Worm (Caenorhabditis elegans) whole organism, L4 larva: ENCODE results near the gene dhs-14.

Experiments
- D1046.2 ChIP-seq: fragments of 200-800 bp; sonication (Bioruptor generic); IDR thresholded peaks from 2 replicates; pipeline ENCODE4 v1.3.6; 2022; ENCODE audit warnings: missing genetic modification characterization, missing compliant biosample characterization
- F10B5.3 ChIP-seq: sonication (generic microtip); optimal IDR thresholded peaks from 2 replicates; lab custom pipeline; 2016; ENCODE audit warnings: mild to moderate bottlenecking, missing genetic modification characterization, missing compliant biosample characterization
- F37D6.2 ChIP-seq: sonication (generic microtip); optimal IDR thresholded peaks from 2 replicates; lab custom pipeline; 2016; ENCODE audit warnings: mild to moderate bottlenecking, missing genetic modification characterization, missing compliant biosample characterization
- R02D3.7 ChIP-seq: fragments of 150-350 bp; sonication (generic microtip); optimal IDR thresholded peaks from 3 replicates; lab custom pipeline; 2014; ENCODE audit warnings: missing biosample characterization, missing genetic modification characterization
- Y105C5A.15 ChIP-seq: fragments of 200-800 bp; sonication (Bioruptor generic); IDR thresholded peaks from 2 replicates; pipeline ENCODE4 v1.3.6; 2022; ENCODE audit warnings: missing genetic modification characterization, missing compliant biosample characterization
- Y48G9A.11 ChIP-seq: fragments of 200-800 bp; sonication (Bioruptor generic); IDR thresholded peaks from 2 replicates; pipeline ENCODE4 v1.3.6; 2022; ENCODE audit warnings: missing genetic modification reagents, missing genetic modification characterization, missing compliant biosample characterization
- Y75B8A.6 ChIP-seq: fragments of 200-800 bp; sonication (Bioruptor generic); IDR thresholded peaks from 2 replicates; pipeline ENCODE4 v1.3.6; 2022; ENCODE audit warnings: missing genetic modification reagents, missing genetic modification characterization, missing compliant biosample characterization
- ZK546.5 ChIP-seq, 2 experiments: sonication (generic microtip); optimal IDR thresholded peaks; 2 replicates each; lab custom pipeline; 2017; ENCODE audit warnings: missing biosample characterization in 2 of 2, missing genetic modification characterization in 2 of 2
- aha-1 ChIP-seq: fragments of 150-350 bp; peaks from one replicate; lab custom pipeline; 2014; ENCODE audit warnings: missing biosample characterization, missing genetic modification characterization
- ama-1 ChIP-seq: fragments of 150-350 bp; optimal IDR thresholded peaks from 2 replicates; lab custom pipeline; 2014; ENCODE audit warnings: inconsistent platforms, mixed read lengths
- ceh-28 ChIP-seq: fragments of 150-350 bp; optimal IDR thresholded peaks from 2 replicates; lab custom pipeline; 2014; ENCODE audit warnings: missing biosample characterization, missing genetic modification reagents, missing genetic modification characterization
- ceh-82 ChIP-seq: sonication (generic microtip); optimal IDR thresholded peaks from 2 replicates; lab custom pipeline; 2017; ENCODE audit warnings: missing biosample characterization, missing genetic modification characterization
- ces-1 ChIP-seq: fragments of 150-350 bp; sonication (generic microtip); optimal IDR thresholded peaks from 4 replicates; lab custom pipeline; 2014; ENCODE audit warnings: missing biosample characterization, missing genetic modification reagents, missing genetic modification characterization
- daf-16 ChIP-seq, 3 experiments: sonication (generic microtip); optimal IDR thresholded peaks; 2 replicates each; lab custom pipeline; 2016 to 2017; ENCODE audit warnings: missing genetic modification characterization in 3 of 3, missing genetic modification reagents in 3 of 3, mild to moderate bottlenecking in 2 of 3, missing compliant biosample characterization in 2 of 3, missing biosample characterization in 1 of 3, moderate library complexity in 1 of 3
- daf-19 ChIP-seq: fragments of 200-800 bp; sonication (Bioruptor generic); conservative IDR thresholded peaks from 2 replicates; pipeline ENCODE4 v1.3.6; 2022; ENCODE audit warnings: missing genetic modification characterization, missing compliant biosample characterization
- dmd-6 ChIP-seq: fragments of 200-800 bp; sonication (Bioruptor generic); IDR thresholded peaks from 2 replicates; pipeline ENCODE4 v1.3.6; 2022; ENCODE audit warnings: missing genetic modification reagents, missing genetic modification characterization, missing compliant biosample characterization
- dmd-8 ChIP-seq: fragments of 200-800 bp; sonication (Bioruptor generic); IDR thresholded peaks from 2 replicates; pipeline ENCODE4 v1.3.6; 2022; ENCODE audit warnings: missing genetic modification characterization, missing compliant biosample characterization
- dmd-9 ChIP-seq: fragments of 200-800 bp; sonication (Bioruptor generic); IDR thresholded peaks from 2 replicates; pipeline ENCODE4 v1.3.6; 2022; ENCODE audit warnings: missing genetic modification reagents, missing genetic modification characterization, missing compliant biosample characterization
- dve-1 ChIP-seq: sonication (generic microtip); optimal IDR thresholded peaks from 2 replicates; lab custom pipeline; 2017; ENCODE audit warnings: antibody characterized with exemption, mild to moderate bottlenecking, missing genetic modification characterization, missing compliant biosample characterization; ENCODE audit not compliant: insufficient read depth
- egl-27 ChIP-seq: sonication (generic microtip); optimal IDR thresholded peaks from 3 replicates; lab custom pipeline; 2017; ENCODE audit warnings: missing biosample characterization, missing genetic modification reagents, missing genetic modification characterization
- fos-1 ChIP-seq: fragments of 150-350 bp; optimal IDR thresholded peaks from 2 replicates; lab custom pipeline; 2014; ENCODE audit warnings: missing biosample characterization, missing genetic modification characterization
- hif-1 ChIP-seq, 2 experiments: sonication (generic microtip); optimal IDR thresholded peaks; 2 replicates each; lab custom pipeline; 2016 to 2017; ENCODE audit warnings: missing compliant biosample characterization in 2 of 2, missing genetic modification characterization in 2 of 2, missing genetic modification reagents in 2 of 2, missing genotype in 2 of 2, mild to moderate bottlenecking in 1 of 2
- hlh-11 ChIP-seq: fragments of 200-800 bp; sonication (Bioruptor generic); optimal IDR thresholded peaks from 2 replicates; lab custom pipeline; 2018; ENCODE audit warnings: mild to moderate bottlenecking, missing genetic modification characterization, missing compliant biosample characterization
- hlh-30 ChIP-seq: sonication (generic microtip); optimal IDR thresholded peaks from 2 replicates; lab custom pipeline; 2017; ENCODE audit warnings: antibody characterized with exemption, mild to moderate bottlenecking, missing genetic modification characterization, missing compliant biosample characterization; ENCODE audit not compliant: insufficient read depth
- lin-1 ChIP-seq: fragments of 200-800 bp; sonication (Bioruptor generic); IDR thresholded peaks from 2 replicates; pipeline ENCODE4 v1.3.6; 2022; ENCODE audit warnings: missing genetic modification reagents, missing genetic modification characterization, missing compliant biosample characterization
- lin-13 ChIP-seq: fragments of 150-350 bp; optimal IDR thresholded peaks from 2 replicates; lab custom pipeline; 2014; ENCODE audit warnings: missing biosample characterization, missing genetic modification reagents, missing genetic modification characterization
- lin-38 ChIP-seq: fragments of 200-800 bp; sonication (Bioruptor generic); IDR thresholded peaks from 2 replicates; pipeline ENCODE4 v1.3.6; 2022; ENCODE audit warnings: missing genetic modification reagents, missing genetic modification characterization, missing compliant biosample characterization
- lir-3 ChIP-seq: sonication (generic microtip); optimal IDR thresholded peaks from 2 replicates; lab custom pipeline; 2016; ENCODE audit warnings: mild to moderate bottlenecking, missing genetic modification characterization, missing compliant biosample characterization
- madf-5 ChIP-seq, 2 experiments: fragments of 200-800 bp; sonication (Bioruptor generic); IDR thresholded peaks; 2 replicates each; pipeline ENCODE4 v1.3.6; 2022; ENCODE audit warnings: missing compliant biosample characterization in 2 of 2, missing genetic modification characterization in 2 of 2
- madf-9 ChIP-seq: fragments of 200-800 bp; sonication (Bioruptor generic); conservative IDR thresholded peaks from 2 replicates; pipeline ENCODE4 v1.3.6; 2022; ENCODE audit warnings: missing genetic modification reagents, missing genetic modification characterization, missing compliant biosample characterization
- mes-2 ChIP-seq: sonication (generic microtip); optimal IDR thresholded peaks from 2 replicates; lab custom pipeline; 2016; ENCODE audit warnings: missing genotype, mild to moderate bottlenecking, missing genetic modification characterization, missing compliant biosample characterization; ENCODE audit not compliant: poor library complexity, severe bottlenecking
- nhr-10 ChIP-seq: fragments of 150-350 bp; optimal IDR thresholded peaks from 2 replicates; lab custom pipeline; 2014; ENCODE audit warnings: missing biosample characterization, missing genetic modification characterization
- nhr-11 ChIP-seq: fragments of 150-350 bp; optimal IDR thresholded peaks from 2 replicates; lab custom pipeline; 2014; ENCODE audit warnings: missing biosample characterization, missing genetic modification characterization
- nhr-237 ChIP-seq: sonication (generic microtip); optimal IDR thresholded peaks from 2 replicates; lab custom pipeline; 2017; ENCODE audit warnings: missing biosample characterization, missing genetic modification characterization
- nhr-48 ChIP-seq: sonication (generic microtip); optimal IDR thresholded peaks from 2 replicates; lab custom pipeline; 2016; ENCODE audit warnings: mild to moderate bottlenecking, missing genetic modification characterization, missing compliant biosample characterization
- nhr-6 ChIP-seq: fragments of 150-350 bp; optimal IDR thresholded peaks from 2 replicates; lab custom pipeline; 2014; ENCODE audit warnings: missing biosample characterization, missing genetic modification characterization
- nhr-76 ChIP-seq: fragments of 150-350 bp; optimal IDR thresholded peaks from 2 replicates; lab custom pipeline; 2014; ENCODE audit warnings: missing biosample characterization, missing genetic modification characterization
- nhr-77 ChIP-seq: fragments of 150-350 bp; optimal IDR thresholded peaks from 2 replicates; lab custom pipeline; 2014; ENCODE audit warnings: missing biosample characterization, missing genetic modification characterization
- php-3 ChIP-seq: fragments of 200-800 bp; sonication (Bioruptor generic); IDR thresholded peaks from 2 replicates; pipeline ENCODE4 v1.3.6; 2022; ENCODE audit warnings: missing genetic modification reagents, missing genetic modification characterization, missing compliant biosample characterization
- pqm-1 ChIP-seq: sonication (generic microtip); optimal IDR thresholded peaks from 2 replicates; lab custom pipeline; 2017; ENCODE audit warnings: missing biosample characterization, missing genetic modification characterization
- saeg-2 ChIP-seq: fragments of 200-800 bp; sonication (Bioruptor generic); IDR thresholded peaks from 2 replicates; pipeline ENCODE4 v1.3.6; 2022; ENCODE audit warnings: missing genetic modification reagents, missing genetic modification characterization, missing compliant biosample characterization
- skn-1 ChIP-seq: fragments of 150-350 bp; optimal IDR thresholded peaks from 2 replicates; lab custom pipeline; 2014; ENCODE audit warnings: missing biosample characterization, missing genetic modification characterization
- unc-130 ChIP-seq: sonication (generic microtip); optimal IDR thresholded peaks from 2 replicates; lab custom pipeline; 2016; ENCODE audit warnings: missing genetic modification reagents, missing genetic modification characterization, missing compliant biosample characterization
- unc-62 ChIP-seq, 3 experiments: fragments of 150-350 bp in 1 of 3; sonication (generic microtip); optimal IDR thresholded peaks in 2 of 3; peaks in 1 of 3; 1 replicate in 1 of 3; 2 replicates in 2 of 3; lab custom pipeline; 2014 to 2017; ENCODE audit warnings: missing biosample characterization in 3 of 3, missing genetic modification characterization in 3 of 3, missing genetic modification reagents in 3 of 3, missing genotype in 1 of 3
- vab-7 ChIP-seq: fragments of 200-800 bp; sonication (Bioruptor generic); IDR thresholded peaks from 2 replicates; pipeline ENCODE4 v1.3.6; 2022; ENCODE audit warnings: missing genetic modification reagents, missing genetic modification characterization, missing compliant biosample characterization
- zip-11 ChIP-seq: fragments of 200-800 bp; sonication (Bioruptor generic); IDR thresholded peaks from 2 replicates; pipeline ENCODE4 v1.3.6; 2022; ENCODE audit warnings: missing genetic modification characterization, missing compliant biosample characterization
- ztf-11 ChIP-seq: fragments of 150-350 bp; optimal IDR thresholded peaks from 2 replicates; lab custom pipeline; 2014; ENCODE audit warnings: missing biosample characterization, missing genetic modification characterization
- ztf-7 ChIP-seq: fragments of 150-350 bp; optimal IDR thresholded peaks from 2 replicates; lab custom pipeline; 2014; ENCODE audit warnings: missing biosample characterization, missing genetic modification characterization

Gene dhs-14

ce11 chrV:2734360-2734759 lies 30.6 kb downstream of the dhs-14 start, which contains the start of gene srg-57:
TSS of gene srg-57 (minus strand) at chrV:2734460.
- TF ChIP-seq unc-62 (GFP tag; optimal IDR thresholded peaks at IDR 0.05 in 1 of 2; lab: Kevin White, UChicago) = peak in 1 of 2 experiments; percentile 55
- TF ChIP-seq unc-62 (tag; optimal IDR thresholded peaks at IDR 0.05; lab: Kevin White, UChicago) = no peak
- no peak for TF ChIP-seq pqm-1
- TF ChIP-seq fos-1 (tag; lab: Kevin White, UChicago) = no peak

ce11 chrV:2730784-2731480 lies 34.1 kb downstream of the dhs-14 start, which contains the start of gene dod-3:
TSS of gene dod-3 (minus strand) at chrV:2731098.
- no peak for TF ChIP-seq egl-27 (tag; lab: Kevin White, UChicago)
- TF ChIP-seq ZK546.5 (tag; optimal IDR thresholded peaks at IDR 0.05; lab: Kevin White, UChicago) = no peak
- no peak for TF ChIP-seq F37D6.2 (tag; lab: Kevin White, UChicago)
- no peak for TF ChIP-seq lin-38 (GFP tag; lab: Robert Waterston, UW)
- no peak for TF ChIP-seq aha-1 (tag; lab: Kevin White, UChicago)
- no peak for TF ChIP-seq lin-13 (GFP tag; lab: Kevin White, UChicago)
- no peak for TF ChIP-seq R02D3.7 (tag; lab: Kevin White, UChicago)
- TF ChIP-seq dve-1 (tag; lab: Kevin White, UChicago) = peak; percentile 59
- no peak for TF ChIP-seq nhr-76 (tag; lab: Kevin White, UChicago)
- peak in 1 of 2 experiments; percentile 89 for TF ChIP-seq hif-1 (tag; optimal IDR thresholded peaks at IDR 0.05; lab: Kevin White, UChicago)
- no peak for TF ChIP-seq dmd-8 (GFP tag; lab: Robert Waterston, UW)
- no peak for TF ChIP-seq ceh-82 (tag; lab: Kevin White, UChicago)
- peak; percentile 92 for TF ChIP-seq hlh-11
- TF ChIP-seq mes-2 = no peak
- TF ChIP-seq lin-1 (GFP tag; lab: Robert Waterston, UW) = peak; percentile 78
- no peak for TF ChIP-seq vab-7 (GFP tag; lab: Robert Waterston, UW)
- TF ChIP-seq dmd-9 (GFP tag; lab: Robert Waterston, UW) = no peak
- TF ChIP-seq daf-19 (GFP tag; lab: Robert Waterston, UW) = no peak
- no peak for TF ChIP-seq fos-1 (tag; lab: Kevin White, UChicago)
- peak; percentile 89 for TF ChIP-seq dmd-6
- no peak for TF ChIP-seq skn-1 (tag; lab: Kevin White, UChicago)
- TF ChIP-seq ama-1 (lab: Kevin White, UChicago) = peak; percentile 74
- TF ChIP-seq php-3 = peak; percentile 21; the same call in 1 of the 2 replicates
- TF ChIP-seq ceh-28 (tag; lab: Kevin White, UChicago) = no peak
- TF ChIP-seq unc-130 (GFP tag; lab: Kevin White, UChicago) = no peak
- no peak for TF ChIP-seq lir-3 (tag; lab: Kevin White, UChicago)
- TF ChIP-seq nhr-10 (tag; lab: Kevin White, UChicago) = peak; percentile 2
- TF ChIP-seq F10B5.3 (tag; lab: Kevin White, UChicago) = no peak
- no peak for TF ChIP-seq D1046.2 (GFP tag; lab: Robert Waterston, UW)
- no peak for TF ChIP-seq unc-62 (GFP tag; optimal IDR thresholded peaks at IDR 0.05 in 1 of 2; lab: Kevin White, UChicago)
- TF ChIP-seq unc-62 (tag; optimal IDR thresholded peaks at IDR 0.05; lab: Kevin White, UChicago) = no peak
- no peak for TF ChIP-seq zip-11 (GFP tag; lab: Robert Waterston, UW)
- no peak for TF ChIP-seq nhr-237 (tag; lab: Kevin White, UChicago)
- TF ChIP-seq ztf-11 (tag; lab: Kevin White, UChicago) = no peak
- no peak for TF ChIP-seq Y105C5A.15 (GFP tag; lab: Robert Waterston, UW)
- no peak for TF ChIP-seq ztf-7 (tag; lab: Kevin White, UChicago)
- TF ChIP-seq ces-1 (GFP tag; lab: Kevin White, UChicago) = no peak
- TF ChIP-seq nhr-6 (tag; lab: Kevin White, UChicago) = no peak
- TF ChIP-seq daf-16 (GFP tag; optimal IDR thresholded peaks at IDR 0.05; lab: Kevin White, UChicago) = peak in 1 of 2 experiments; percentile 48
- TF ChIP-seq daf-16 (tag; optimal IDR thresholded peaks at IDR 0.05; lab: Kevin White, UChicago) = peak; percentile 92
- TF ChIP-seq nhr-11 (tag; lab: Kevin White, UChicago) = no peak
- no peak for TF ChIP-seq madf-9 (GFP tag; lab: Robert Waterston, UW)
- TF ChIP-seq madf-5 (GFP tag; IDR thresholded peaks at IDR 0.05; lab: Robert Waterston, UW) = no peak
- TF ChIP-seq saeg-2 (GFP tag; lab: Robert Waterston, UW) = no peak
- TF ChIP-seq nhr-77 = peak; percentile 32
- TF ChIP-seq nhr-48 (tag; lab: Kevin White, UChicago) = peak; percentile 46
- no peak for TF ChIP-seq hlh-30 (tag; lab: Kevin White, UChicago)
- TF ChIP-seq Y48G9A.11 (GFP tag; lab: Robert Waterston, UW) = no peak
- no peak for TF ChIP-seq Y75B8A.6 (GFP tag; lab: Robert Waterston, UW)
